Worm (Caenorhabditis elegans) whole organism, mixed stage, embryonic: ENCODE measurements around the gene frpr-2.

ENCODE experiments used
- blmp-1 ChIP-seq: fragments of 150-350 bp; optimal IDR thresholded peaks from 2 replicates; lab custom pipeline; 2014; ENCODE audit warnings: missing biosample characterization, missing genetic modification characterization
- elt-3 ChIP-seq: fragments of 150-350 bp; optimal IDR thresholded peaks from 2 replicates; lab custom pipeline; 2014; ENCODE audit warnings: missing biosample characterization, missing genetic modification characterization
- flh-1 ChIP-seq: fragments of 200-800 bp; sonication (Bioruptor generic); optimal IDR thresholded peaks from 2 replicates; lab custom pipeline; 2018; ENCODE audit warnings: mild to moderate bottlenecking, missing genetic modification characterization, moderate library complexity, missing compliant biosample characterization
- hlh-1 ChIP-seq: fragments of 150-350 bp; optimal IDR thresholded peaks from 2 replicates; lab custom pipeline; 2014; ENCODE audit warnings: missing biosample characterization, missing genetic modification reagents, missing genetic modification characterization
- lsy-2 ChIP-seq: fragments of 150-350 bp; optimal IDR thresholded peaks from 2 replicates; lab custom pipeline; 2014; ENCODE audit warnings: missing biosample characterization, missing genetic modification characterization
- mep-1 ChIP-seq: fragments of 150-350 bp; optimal IDR thresholded peaks from 2 replicates; lab custom pipeline; 2017; ENCODE audit warnings: missing biosample characterization, missing genetic modification reagents, missing genetic modification characterization, inconsistent platforms
- nhr-237 ChIP-seq: fragments of 150-350 bp; optimal IDR thresholded peaks from 2 replicates; lab custom pipeline; 2014; ENCODE audit warnings: missing biosample characterization, missing genetic modification characterization
- nhr-28 ChIP-seq: fragments of 150-350 bp; optimal IDR thresholded peaks from 2 replicates; lab custom pipeline; 2014; ENCODE audit warnings: missing biosample characterization, missing genetic modification characterization
- pha-4 ChIP-seq: fragments of 150-350 bp; optimal IDR thresholded peaks from 2 replicates; lab custom pipeline; 2018; ENCODE audit warnings: missing biosample characterization, missing genetic modification reagents, missing genetic modification characterization
- snpc-4 ChIP-seq: fragments of 150-350 bp; optimal IDR thresholded peaks from 2 replicates; lab custom pipeline; 2014; ENCODE audit warnings: missing biosample characterization, missing genetic modification characterization
- sptf-1 ChIP-seq: sonication (generic microtip); optimal IDR thresholded peaks from 2 replicates; lab custom pipeline; 2017; ENCODE audit warnings: mild to moderate bottlenecking, missing genetic modification characterization, moderate library complexity, missing compliant biosample characterization
- unc-62 ChIP-seq: fragments of 150-350 bp; optimal IDR thresholded peaks from 2 replicates; lab custom pipeline; 2014; ENCODE audit warnings: missing biosample characterization, missing genetic modification reagents, missing genetic modification characterization
- ztf-11 ChIP-seq: fragments of 150-350 bp; optimal IDR thresholded peaks from 2 replicates; lab custom pipeline; 2014; ENCODE audit warnings: missing biosample characterization, missing genetic modification characterization

ce11 chrX:13006328-13006727, 41.1 kb downstream of the frpr-2 start:
- no peak for TF ChIP-seq unc-62 (GFP tag; lab: Kevin White, UChicago)
- no peak for TF ChIP-seq hlh-1 (tag; lab: Kevin White, UChicago)
- no peak for TF ChIP-seq flh-1 (GFP tag; lab: Kevin White, UChicago)
- TF ChIP-seq blmp-1, result no peak
- TF ChIP-seq nhr-237 (tag; lab: Kevin White, UChicago), result no peak
- no peak for TF ChIP-seq mep-1 (tag; lab: Kevin White, UChicago)
- TF ChIP-seq ztf-11, result no peak
- no peak for TF ChIP-seq lsy-2 (tag; lab: Kevin White, UChicago)
- TF ChIP-seq elt-3, result no peak
- no peak for TF ChIP-seq sptf-1
- TF ChIP-seq pha-4 (tag; lab: Kevin White, UChicago), result no peak
- TF ChIP-seq nhr-28 (tag; lab: Kevin White, UChicago), result no peak
- TF ChIP-seq snpc-4, result no peak
